Fruit fly (Drosophila melanogaster): ENCODE measurements around the gene CG45071.
A peak's percentile ranks its signal among the peaks of the same experiment; 100 is the strongest.

Gene CG45071

DNA sequence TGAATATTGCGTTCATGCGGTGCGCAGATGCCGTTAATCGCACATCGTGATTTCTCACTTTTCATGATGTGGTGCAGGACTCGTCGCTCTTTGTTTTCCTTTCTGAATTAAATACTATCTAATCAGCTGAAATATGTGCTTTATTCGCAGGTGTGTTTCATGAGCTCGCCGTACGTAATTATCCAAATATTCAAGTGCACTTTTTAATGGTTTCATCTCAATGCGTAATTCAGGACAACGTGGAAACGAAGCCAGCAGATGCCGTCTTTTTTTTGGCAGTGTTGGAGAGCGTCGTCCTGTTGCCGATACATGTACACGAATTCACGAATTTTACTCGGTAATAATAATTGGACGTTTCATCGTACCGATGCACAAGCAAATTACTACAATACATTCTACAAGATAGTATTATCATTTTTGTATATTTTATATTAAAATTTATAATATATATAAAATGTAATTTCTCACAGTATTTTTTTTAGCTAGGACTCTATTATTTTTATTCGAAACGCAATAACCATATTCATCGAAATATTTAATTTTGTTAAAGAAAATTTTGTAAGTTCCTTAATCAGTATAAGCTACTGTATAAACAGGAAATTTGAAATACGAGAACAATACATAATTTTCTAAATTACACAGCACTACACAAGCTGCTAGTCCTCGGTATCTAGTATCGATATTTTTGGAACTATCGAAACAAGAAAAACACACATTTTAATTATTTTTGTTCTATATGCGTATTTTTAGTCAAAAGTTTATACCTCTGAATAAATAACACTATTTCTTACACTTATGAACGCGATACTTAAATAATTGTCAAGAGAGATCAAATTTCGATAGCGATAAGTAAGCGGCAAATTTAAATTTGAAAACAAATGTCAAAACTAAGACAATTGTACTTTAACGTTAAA lies 31.2 kb downstream of the CG45071 start, which contains the start of gene CG12316 (continued):
- TF ChIP-seq Xbp1 (GFP tag; optimal IDR thresholded peaks at IDR 0.05), result peak; percentile 88
- TF ChIP-seq MBD-R2 (GFP tag; IDR thresholded peaks at IDR 0.05), result peak; percentile 61
- peak; percentile 80 for TF ChIP-seq CG18764 (GFP tag; optimal IDR thresholded peaks at IDR 0.05)
- peak; percentile 92 for TF ChIP-seq CrebB (tag; optimal IDR thresholded peaks at IDR 0.05)
- TF ChIP-seq CG1603 (tag; optimal IDR thresholded peaks at IDR 0.05), result peak; percentile 90
- TF ChIP-seq gro (GFP tag; optimal IDR thresholded peaks at IDR 0.05), result peak; percentile 92
- TF ChIP-seq ato (GFP tag; IDR thresholded peaks at IDR 0.05; ENCODE audit: partially characterized antibody), result peak; percentile 36; the same call in 1 of the 2 replicates
- peak; percentile 72 for TF ChIP-seq Jarid2 (GFP tag; optimal IDR thresholded peaks at IDR 0.05)
- TF ChIP-seq Xrp1 (GFP tag; IDR thresholded peaks at IDR 0.05), result peak; percentile 93
- TF ChIP-seq Sox100B (GFP tag; optimal IDR thresholded peaks at IDR 0.05), result peak; percentile 91
- peak; percentile 90 for TF ChIP-seq CG8944 (GFP tag; optimal IDR thresholded peaks at IDR 0.05)
- TF ChIP-seq wor (GFP tag; IDR thresholded peaks at IDR 0.05), result peak; percentile 71
- peak; percentile 84 for TF ChIP-seq CG8359 (GFP tag; optimal IDR thresholded peaks at IDR 0.05; ENCODE audit: borderline replicate concordance)
- TF ChIP-seq D19B (GFP tag; optimal IDR thresholded peaks at IDR 0.05), result peak; percentile 74
- peak; percentile 91 for TF ChIP-seq CG13894 (tag; optimal IDR thresholded peaks at IDR 0.05)
- TF ChIP-seq CG34376 (GFP tag; optimal IDR thresholded peaks at IDR 0.05), result peak; percentile 94
- TF ChIP-seq tx (GFP tag; optimal IDR thresholded peaks at IDR 0.05), result peak; percentile 84
- peak; percentile 76 for TF ChIP-seq CG34224 (GFP tag; IDR thresholded peaks at IDR 0.05; ENCODE audit: partially characterized antibody)
- peak; percentile 60 for TF ChIP-seq CG4730 (GFP tag; IDR thresholded peaks at IDR 0.05)
- peak; percentile 72 for TF ChIP-seq kah (GFP tag; optimal IDR thresholded peaks at IDR 0.05)
- TF ChIP-seq fu2 (GFP tag; optimal IDR thresholded peaks at IDR 0.05), result peak; percentile 82
- TF ChIP-seq z (GFP tag; IDR thresholded peaks at IDR 0.05), result peak; percentile 38; the same call in 1 of the 3 replicates
- TF ChIP-seq ac (GFP tag; optimal IDR thresholded peaks at IDR 0.05), result peak; percentile 90
- TF ChIP-seq CG17568 (GFP tag; optimal IDR thresholded peaks at IDR 0.05), result no peak
- peak; percentile 49 for TF ChIP-seq CG13123 (GFP tag; optimal IDR thresholded peaks at IDR 0.05)
- TF ChIP-seq CG1792 (GFP tag; optimal IDR thresholded peaks at IDR 0.05), result peak; percentile 84
- peak; percentile 93 for TF ChIP-seq Meics (GFP tag; optimal IDR thresholded peaks at IDR 0.05)
- peak in 1 of 3 experiments; percentile 23 for TF ChIP-seq Stat92E (GFP tag; optimal IDR thresholded peaks at IDR 0.05)
- TF ChIP-seq Atf3 (GFP tag; optimal IDR thresholded peaks at IDR 0.05), result peak; percentile 92
- TF ChIP-seq CG16813 (GFP tag; IDR thresholded peaks at IDR 0.05; ENCODE audit: partially characterized antibody), result peak; percentile 80
- TF ChIP-seq CG11398 (GFP tag; optimal IDR thresholded peaks at IDR 0.05), result peak; percentile 91
- peak; percentile 40 for TF ChIP-seq Sin3A (optimal IDR thresholded peaks at IDR 0.05)
- peak; percentile 94 for TF ChIP-seq Hmr (GFP tag; optimal IDR thresholded peaks at IDR 0.05)
- peak; percentile 83 for TF ChIP-seq esg (GFP tag; conservative IDR thresholded peaks at IDR 0.05)
- TF ChIP-seq lola (GFP tag; optimal IDR thresholded peaks at IDR 0.05), result peak in 1 of 3 experiments; percentile 96
- TF ChIP-seq stwl (tag; optimal IDR thresholded peaks at IDR 0.05), result peak; percentile 52
- peak; percentile 50; the same call in 2 of the 3 replicates for TF ChIP-seq B-H1 (GFP tag; IDR thresholded peaks at IDR 0.05)
- peak; percentile 79 for TF ChIP-seq CG10431 (GFP tag; optimal IDR thresholded peaks at IDR 0.05)
- TF ChIP-seq ems (GFP tag; optimal IDR thresholded peaks at IDR 0.05), result peak; percentile 95
- peak; percentile 91 for TF ChIP-seq Atf6 (GFP tag; IDR thresholded peaks at IDR 0.05)
- TF ChIP-seq bcd (GFP tag; optimal IDR thresholded peaks at IDR 0.05), result peak; percentile 88
- TF ChIP-seq CG11093 (GFP tag; IDR thresholded peaks at IDR 0.05), result peak; percentile 76
- peak; percentile 95 for TF ChIP-seq nom (GFP tag; optimal IDR thresholded peaks at IDR 0.05)
- peak; percentile 50 for TF ChIP-seq CG2116 (GFP tag; optimal IDR thresholded peaks at IDR 0.05)
- peak; percentile 93 for TF ChIP-seq ci (GFP tag; IDR thresholded peaks at IDR 0.05)
- no peak for TF ChIP-seq CG10321 (GFP tag; IDR thresholded peaks at IDR 0.05)
- TF ChIP-seq hth (optimal IDR thresholded peaks at IDR 0.05), result no peak
- TF ChIP-seq knrl (GFP tag; IDR thresholded peaks at IDR 0.05; ENCODE audit: partially characterized antibody), result peak; percentile 70

Measured in whole organism, embryonic.